Fruit fly (Drosophila melanogaster) whole organism, embryonic: ENCODE data around the gene CG7879.

Source experiments
- CG12942 ChIP-seq: fragments of 200-800 bp; sonication (Bioruptor generic); optimal IDR thresholded peaks from 3 replicates; lab custom pipeline; 2016; ENCODE audit warnings: missing biosample characterization, missing genetic modification characterization
- CG16779 ChIP-seq: fragments of 200-800 bp; sonication (Bioruptor generic); IDR thresholded peaks from 2 replicates; pipeline ENCODE4 v1.3.6; 2022; ENCODE audit warnings: missing biosample characterization, missing genetic modification characterization
- Dip2 ChIP-seq: fragments of 200-800 bp; sonication (Bioruptor generic); IDR thresholded peaks from 2 replicates; pipeline ENCODE4 v1.3.6; 2022; ENCODE audit warnings: missing biosample characterization, missing genetic modification characterization
- gfzf ChIP-seq: fragments of 200-800 bp; sonication (Bioruptor generic); optimal IDR thresholded peaks from 2 replicates; lab custom pipeline; 2016; ENCODE audit warnings: missing biosample characterization, mild to moderate bottlenecking, missing genetic modification characterization, moderate library complexity
- nerfin-1 ChIP-seq: fragments of 200-800 bp; sonication (Bioruptor generic); optimal IDR thresholded peaks from 3 replicates; lab custom pipeline; 2019; ENCODE audit warnings: missing biosample characterization, mild to moderate bottlenecking, missing genetic modification characterization, moderate library complexity
- row ChIP-seq: fragments of 200-800 bp; sonication (Bioruptor generic); IDR thresholded peaks from 3 replicates; pipeline ENCODE4 v1.3.6; 2022; ENCODE audit warnings: missing biosample characterization, missing genetic modification characterization

- TF ChIP-seq row (no peak), CG12942 (GFP tag; lab: Kevin White, UChicago) (no peak), gfzf (GFP tag; lab: Kevin White, UChicago) (no peak), Dip2 (GFP tag; lab: Robert Waterston, UW) (no peak), CG16779 (GFP tag; lab: Robert Waterston, UW) (no peak), nerfin-1 (tag; lab: Kevin White, UChicago) (no peak)
Measured at dm6 chr3L:1571077-1571476, 2.7 kb upstream of the CG7879 start.
